Fruit fly (Drosophila melanogaster) whole organism, embryonic: Measurements from ENCODE around the gene Hsp22.

Source experiments
- CG17359 ChIP-seq: fragments of 200-800 bp; sonication (Bioruptor generic); optimal IDR thresholded peaks from 3 replicates; lab custom pipeline; 2018; ENCODE audit warnings: missing biosample characterization, mild to moderate bottlenecking, missing genetic modification characterization, moderate library complexity
- Hmx ChIP-seq: fragments of 200-800 bp; sonication (Bioruptor generic); optimal IDR thresholded peaks from 2 replicates; lab custom pipeline; 2016; ENCODE audit warnings: missing biosample characterization, missing genetic modification characterization
- bbx ChIP-seq: fragments of 200-800 bp; sonication (Bioruptor generic); IDR thresholded peaks from 2 replicates; pipeline ENCODE4 v1.3.6; 2022; ENCODE audit warnings: missing biosample characterization, missing genetic modification characterization; ENCODE audit not compliant: partially characterized antibody
- ci ChIP-seq: fragments of 200-800 bp; sonication (Bioruptor generic); IDR thresholded peaks from 3 replicates; pipeline ENCODE4 v1.3.6; 2022; ENCODE audit warnings: missing biosample characterization, missing genetic modification characterization
- oc ChIP-seq: fragments of 200-800 bp; sonication (Bioruptor generic); optimal IDR thresholded peaks from 2 replicates; lab custom pipeline; 2018; ENCODE audit warnings: missing biosample characterization, mild to moderate bottlenecking, missing genetic modification characterization, moderate library complexity

DNA sequence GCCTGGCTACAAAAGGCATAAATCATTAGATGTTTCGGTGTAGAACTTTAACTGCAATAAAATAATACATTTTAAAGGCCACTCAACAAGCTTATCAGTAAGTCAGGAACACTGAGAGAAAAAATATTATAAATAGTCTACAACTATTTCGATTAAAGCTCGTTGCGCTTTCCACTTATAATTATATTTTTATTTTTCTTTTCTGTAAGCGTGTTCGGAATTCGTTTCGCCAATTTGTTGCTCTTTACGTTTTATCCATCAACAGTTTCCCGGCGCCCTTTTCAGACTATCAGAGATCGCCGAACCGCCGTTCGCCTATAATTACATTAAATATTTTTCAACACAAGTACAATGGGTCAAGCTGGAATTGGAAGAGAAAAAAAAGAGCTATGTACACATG is 33.7 kb upstream of the Hsp22 start:
- TF ChIP-seq CG17359 (tag; lab: Kevin White, UChicago), result no peak
- TF ChIP-seq Hmx (GFP tag; lab: Kevin White, UChicago), result no peak
- no peak for TF ChIP-seq oc (tag; lab: Kevin White, UChicago)
- TF ChIP-seq ci, result no peak
- TF ChIP-seq bbx (GFP tag; lab: Robert Waterston, UW), result no peak
